Worm (Caenorhabditis elegans) whole organism, L2 larva: ENCODE data around the gene let-754.

ENCODE experiments used
- F13H6.1 ChIP-seq: sonication (generic microtip); optimal IDR thresholded peaks from 2 replicates; lab custom pipeline; 2016; ENCODE audit warnings: missing genetic modification characterization, missing compliant biosample characterization
- egl-27 ChIP-seq: sonication (generic microtip); optimal IDR thresholded peaks from 3 replicates; lab custom pipeline; 2017; ENCODE audit warnings: missing biosample characterization, missing genetic modification reagents, missing genetic modification characterization
- fos-1 ChIP-seq: fragments of 150-350 bp; optimal IDR thresholded peaks from 2 replicates; lab custom pipeline; 2014; ENCODE audit warnings: missing biosample characterization, missing genetic modification characterization

DNA sequence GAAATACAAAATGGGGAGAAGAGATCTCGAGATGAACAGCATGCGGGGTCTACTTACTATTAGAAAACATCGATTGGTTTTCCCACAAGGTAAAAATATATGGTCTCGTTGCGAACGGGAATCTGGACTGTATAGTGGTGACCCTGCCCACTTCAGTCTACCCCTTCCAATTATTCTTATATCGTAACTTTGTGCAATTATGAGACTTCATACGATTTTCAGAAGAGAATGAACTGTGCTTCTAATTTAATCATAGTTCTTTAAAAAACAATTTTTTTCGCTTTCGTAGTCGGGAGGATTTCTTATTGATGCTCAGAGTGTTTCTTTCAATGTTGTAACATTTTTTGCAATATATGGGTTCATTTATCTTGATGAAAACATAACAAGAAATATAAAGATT is 19.0 kb upstream of the let-754 start, which contains the start of gene F54H12.5:
- no peak for TF ChIP-seq F13H6.1
- TF ChIP-seq fos-1 (tag; lab: Kevin White, UChicago): no peak
- no peak for TF ChIP-seq egl-27 (tag; lab: Kevin White, UChicago)
